Worm (Caenorhabditis elegans): ENCODE results near the gene K09F6.15.

DNA sequence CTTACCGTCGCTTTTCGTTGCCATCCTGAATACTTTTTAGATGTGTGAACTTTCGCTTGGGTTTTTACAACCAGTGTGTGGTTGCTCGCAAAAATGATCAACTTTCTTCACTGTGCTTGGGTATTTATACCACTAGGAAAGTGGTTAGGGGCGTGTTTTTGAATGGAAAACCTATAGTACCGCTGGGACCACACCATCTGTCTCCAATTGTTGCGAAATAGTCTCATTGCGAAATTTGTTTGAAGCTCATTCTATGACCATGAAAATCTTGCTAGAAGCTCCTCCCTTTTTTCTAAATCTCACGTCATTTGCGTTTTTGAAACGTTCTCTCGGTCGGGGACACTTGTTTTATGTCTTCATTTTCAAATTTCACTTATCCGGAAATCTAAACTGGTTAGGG is 11.5 kb upstream of the K09F6.15 start, which contains the start of the genes K09F6.10 and K09F6.13:
- TF ChIP-seq nhr-23 (tag; optimal IDR thresholded peaks at IDR 0.05) (no peak), unc-55 (GFP tag; optimal IDR thresholded peaks at IDR 0.05) (peak; percentile 25), ZK546.5 (tag; optimal IDR thresholded peaks at IDR 0.05) (no peak), alr-1 (tag; optimal IDR thresholded peaks at IDR 0.05) (no peak)

All from whole organism, L2 larva.